Worm (Caenorhabditis elegans) whole organism, late embryonic: ENCODE data around the gene H05C05.2.

ENCODE experiments used
- ama-1 ChIP-seq: fragments of 150-350 bp; optimal IDR thresholded peaks from 2 replicates; lab custom pipeline; 2014
- dmd-4 ChIP-seq: sonication (generic microtip); optimal IDR thresholded peaks from 2 replicates; lab custom pipeline; 2016; ENCODE audit warnings: borderline replicate concordance, missing genetic modification characterization, missing compliant biosample characterization
- hlh-13 ChIP-seq: fragments of 200-800 bp; sonication (Bioruptor generic); optimal IDR thresholded peaks from 2 replicates; lab custom pipeline; 2018; ENCODE audit warnings: mild to moderate bottlenecking, missing genetic modification characterization, missing compliant biosample characterization
- nhr-11 ChIP-seq: fragments of 150-350 bp; optimal IDR thresholded peaks from 2 replicates; lab custom pipeline; 2014; ENCODE audit warnings: missing biosample characterization, missing genetic modification characterization
- odd-2 ChIP-seq: sonication (generic microtip); optimal IDR thresholded peaks from 2 replicates; lab custom pipeline; 2017; ENCODE audit warnings: antibody characterized with exemption, mild to moderate bottlenecking, missing genetic modification characterization, missing compliant biosample characterization

DNA sequence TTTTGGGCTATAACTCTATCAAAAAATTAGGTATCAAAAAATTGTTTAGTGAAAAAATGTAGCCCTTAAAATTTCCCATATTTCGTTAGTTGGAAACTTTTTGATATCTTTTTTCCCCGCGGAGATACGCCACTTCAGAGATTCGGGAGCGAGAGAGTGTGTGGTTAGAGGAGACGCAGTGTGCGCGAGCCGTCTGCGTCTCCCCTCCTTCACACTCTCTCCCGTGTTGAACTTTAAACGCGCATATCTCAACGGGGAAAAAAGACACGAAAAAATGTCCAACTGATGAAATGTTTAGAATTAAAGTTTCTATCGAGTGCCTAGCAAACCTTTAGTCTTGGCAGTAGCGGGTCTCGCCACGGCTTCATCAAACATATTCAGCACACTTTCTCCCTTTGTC is 45.2 kb downstream of the H05C05.2 start:
- no peak for TF ChIP-seq ama-1
- no peak for TF ChIP-seq nhr-11 (tag; lab: Kevin White, UChicago)
- TF ChIP-seq odd-2: no peak
- TF ChIP-seq dmd-4 (tag; lab: Kevin White, UChicago): no peak
- no peak for TF ChIP-seq hlh-13 (GFP tag; lab: Kevin White, UChicago)
